Worm (Caenorhabditis elegans): Measurements from ENCODE around the gene sdz-36.
A peak's percentile ranks its signal among the peaks of the same experiment; 100 is the strongest.

The sdz-36 gene

DNA sequence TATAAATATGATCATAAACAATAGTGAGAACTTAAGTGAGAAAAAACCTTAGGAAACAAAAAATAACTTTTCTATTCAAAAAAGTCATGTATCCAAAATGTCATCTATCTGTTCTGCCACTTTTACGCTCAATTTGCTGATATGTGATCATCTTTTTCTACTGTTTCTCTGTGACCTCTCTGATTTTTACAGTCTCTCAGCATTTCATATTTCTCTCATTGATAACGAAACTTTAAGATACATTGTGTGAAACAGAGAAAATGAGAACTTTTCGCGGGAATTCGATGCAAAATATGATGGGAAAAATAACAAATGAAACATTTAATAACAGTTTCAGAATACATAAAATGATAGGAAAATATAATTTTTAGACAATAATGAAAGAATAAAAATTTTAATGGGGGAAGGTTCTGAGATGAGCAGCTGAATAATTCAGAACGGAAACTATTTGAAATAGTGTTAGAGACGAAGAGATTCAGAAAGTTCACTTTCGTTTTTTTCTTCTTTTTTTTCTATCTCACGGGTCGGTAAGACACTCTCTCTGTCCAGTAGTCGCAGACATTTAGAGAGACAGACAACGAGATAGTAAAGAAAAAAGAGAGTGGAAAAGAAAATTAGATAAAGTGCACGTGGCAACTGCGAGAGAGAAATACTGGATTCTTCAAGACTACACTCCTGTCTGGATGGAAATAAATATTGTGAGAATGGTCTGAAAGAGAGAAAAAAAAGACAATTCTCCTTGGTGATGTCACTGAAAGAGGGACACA, 13.3 kb upstream of the sdz-36 start (continued):
- no peak; the same call in 1 of the 2 replicates for TF ChIP-seq lin-38 (GFP tag; IDR thresholded peaks at IDR 0.05)
- no peak for TF ChIP-seq tag-97 (GFP tag; IDR thresholded peaks at IDR 0.05)
- TF ChIP-seq fos-1 (tag; optimal IDR thresholded peaks at IDR 0.05): no peak
- no peak for TF ChIP-seq zag-1 (tag; optimal IDR thresholded peaks at IDR 0.05)
- TF ChIP-seq mep-1 (tag; optimal IDR thresholded peaks at IDR 0.05): peak; percentile 73
- TF ChIP-seq nhr-102 (tag; optimal IDR thresholded peaks at IDR 0.05): no peak
- TF ChIP-seq daf-8 (GFP tag; IDR thresholded peaks at IDR 0.05): no peak
- TF ChIP-seq ceh-62 (tag; optimal IDR thresholded peaks at IDR 0.05): no peak
- no peak for TF ChIP-seq ceh-28 (tag; optimal IDR thresholded peaks at IDR 0.05)
- peak; percentile 31 for TF ChIP-seq dpl-1 (GFP tag; optimal IDR thresholded peaks at IDR 0.05)
- TF ChIP-seq hmg-1.1 (GFP tag; IDR thresholded peaks at IDR 0.05): peak; percentile 56
- TF ChIP-seq zip-2 (tag; optimal IDR thresholded peaks at IDR 0.05): no peak
- TF ChIP-seq unc-39 (tag; optimal IDR thresholded peaks at IDR 0.05): no peak
- peak; percentile 54 for TF ChIP-seq T20F7.1 (GFP tag; optimal IDR thresholded peaks at IDR 0.05)
- no peak for TF ChIP-seq Y105C5A.15 (GFP tag; IDR thresholded peaks at IDR 0.05)
- TF ChIP-seq hif-1 (tag; optimal IDR thresholded peaks at IDR 0.05): peak in 1 of 2 experiments; percentile 81
- no peak for TF ChIP-seq spr-3 (GFP tag; optimal IDR thresholded peaks at IDR 0.05)
- peak; percentile 94 to 99 for TF ChIP-seq mdl-1 (tag; optimal IDR thresholded peaks at IDR 0.05)
- TF ChIP-seq Y48G9A.11 (GFP tag; IDR thresholded peaks at IDR 0.05): no peak
- no peak for TF ChIP-seq Y5F2A.4 (GFP tag; optimal IDR thresholded peaks at IDR 0.05)
- peak; percentile 77 for TF ChIP-seq fkh-10 (GFP tag; optimal IDR thresholded peaks at IDR 0.05)
- TF ChIP-seq aha-1 (tag): no peak
- peak; percentile 93 for TF ChIP-seq mxl-3 (GFP tag; optimal IDR thresholded peaks at IDR 0.05)
- TF ChIP-seq F49E8.2 (tag; optimal IDR thresholded peaks at IDR 0.05; ENCODE audit: borderline replicate concordance): no peak
- TF ChIP-seq lim-7 (GFP tag; IDR thresholded peaks at IDR 0.05): no peak
- TF ChIP-seq F10B5.3 (tag; optimal IDR thresholded peaks at IDR 0.05): no peak
- peak; percentile 32; the same call in 1 of the 2 replicates for TF ChIP-seq lin-29 (GFP tag; IDR thresholded peaks at IDR 0.05)
- TF ChIP-seq php-3 (GFP tag; IDR thresholded peaks at IDR 0.05): no peak
- no peak for TF ChIP-seq lin-13 (GFP tag; optimal IDR thresholded peaks at IDR 0.05)
- no peak for TF ChIP-seq D1046.2 (GFP tag; IDR thresholded peaks at IDR 0.05)
- TF ChIP-seq snpc-1.2 (GFP tag; IDR thresholded peaks at IDR 0.05): no peak
- no peak for TF ChIP-seq dmd-8 (GFP tag; IDR thresholded peaks at IDR 0.05)
- no peak for TF ChIP-seq skn-1 (tag; optimal IDR thresholded peaks at IDR 0.05)
- TF ChIP-seq pha-4 (GFP tag; IDR thresholded peaks at IDR 0.05): no peak
- TF ChIP-seq pha-4 (tag; optimal IDR thresholded peaks at IDR 0.05): peak; percentile 26
- no peak for TF ChIP-seq lin-15B (tag; optimal IDR thresholded peaks at IDR 0.05)
- peak; percentile 9 to 84 for TF ChIP-seq lsy-2 (tag; optimal IDR thresholded peaks at IDR 0.05)
- no peak for TF ChIP-seq nhr-42 (GFP tag; IDR thresholded peaks at IDR 0.05)
- TF ChIP-seq nhr-25 (tag; optimal IDR thresholded peaks at IDR 0.05; ENCODE audit: borderline replicate concordance, insufficient read depth): peak; percentile 21
- no peak for TF ChIP-seq nhr-10 (tag; optimal IDR thresholded peaks at IDR 0.05)
- peak; percentile 85 for TF ChIP-seq nhr-48 (tag; optimal IDR thresholded peaks at IDR 0.05)
- no peak for TF ChIP-seq unc-62 (GFP tag; optimal IDR thresholded peaks at IDR 0.05 in 1 of 2)
- no peak for TF ChIP-seq unc-62 (tag; optimal IDR thresholded peaks at IDR 0.05)
- TF ChIP-seq ZK337.2 (GFP tag; IDR thresholded peaks at IDR 0.05): no peak
- peak; percentile 62 for TF ChIP-seq nhr-11 (tag; optimal IDR thresholded peaks at IDR 0.05)
- peak; percentile 90 for TF ChIP-seq hlh-11 (tag; optimal IDR thresholded peaks at IDR 0.05)
- TF ChIP-seq ztf-11 (tag; optimal IDR thresholded peaks at IDR 0.05): no peak
- TF ChIP-seq duxl-1 (tag; optimal IDR thresholded peaks at IDR 0.05; ENCODE audit: poor library complexity): no peak
- no peak for TF ChIP-seq zfp-3 (GFP tag; conservative IDR thresholded peaks at IDR 0.05)
- no peak for TF ChIP-seq madf-5 (GFP tag; IDR thresholded peaks at IDR 0.05)
- no peak for TF ChIP-seq nhr-41 (GFP tag; IDR thresholded peaks at IDR 0.05)

All from whole organism, L4 larva.